Comparison of ENCODE assay signal across 3 worm cellular contexts in genomic region chrIII:7499421-7499902, ce11.
TF ChIP-seq lines count a peak whose summit lies in the region.

TSS of gene C07H6.9 (minus strand) at chrIII:7499471.
TSS of gene sap-140 (plus strand) at chrIII:7499738.

TF ChIP-seq in whole organism, L1 larva, 84 proteins besides CTCF, POLR2A, EP300 and RAD21 (continued from another document and continues in another):
- no peak for TF ChIP-seq alr-1 (tag; optimal IDR thresholded peaks at IDR 0.05; lab: Kevin White, UChicago; ENCODE audit: borderline replicate concordance)
- TF ChIP-seq mab-9 (GFP tag; IDR thresholded peaks at IDR 0.05; lab: Robert Waterston, UW) = 0 out of 2 replicates have a peak, but pooled peaks have one; percentile 45
- peak; percentile 47 for TF ChIP-seq vab-15 (tag; optimal IDR thresholded peaks at IDR 0.05; lab: Kevin White, UChicago)
- no peak for TF ChIP-seq nhr-76 (tag; optimal IDR thresholded peaks at IDR 0.05; lab: Kevin White, UChicago)
- TF ChIP-seq unc-86 (tag; optimal IDR thresholded peaks at IDR 0.05; lab: Kevin White, UChicago) = peak; percentile 79
- peak; percentile 48 for TF ChIP-seq aha-1 (tag; optimal IDR thresholded peaks at IDR 0.05; lab: Kevin White, UChicago)
- no peak for TF ChIP-seq ceh-90 (tag; optimal IDR thresholded peaks at IDR 0.05; lab: Kevin White, UChicago)
- TF ChIP-seq mef-2 (tag; optimal IDR thresholded peaks at IDR 0.05; lab: Kevin White, UChicago) = peak; percentile 46
- TF ChIP-seq tbx-2 (tag; optimal IDR thresholded peaks at IDR 0.05; lab: Kevin White, UChicago) = peak; percentile 84
- TF ChIP-seq F16B12.6 (tag; optimal IDR thresholded peaks at IDR 0.05; lab: Kevin White, UChicago) = peak; percentile 64
- no peak for TF ChIP-seq nhr-28 (tag; optimal IDR thresholded peaks at IDR 0.05; lab: Kevin White, UChicago)
- no peak for TF ChIP-seq ets-5 (GFP tag; IDR thresholded peaks at IDR 0.05; lab: Robert Waterston, UW)
- TF ChIP-seq nhr-77 (tag; optimal IDR thresholded peaks at IDR 0.05; lab: Kevin White, UChicago) = peak; percentile 70
- no peak for TF ChIP-seq C34B4.2 (tag; optimal IDR thresholded peaks at IDR 0.05; lab: Kevin White, UChicago)
- no peak for TF ChIP-seq hlh-4 (tag; optimal IDR thresholded peaks at IDR 0.05; lab: Kevin White, UChicago)
- TF ChIP-seq fos-1 (tag; optimal IDR thresholded peaks at IDR 0.05; lab: Kevin White, UChicago) = peak; percentile 24
- TF ChIP-seq nhr-11 (tag; optimal IDR thresholded peaks at IDR 0.05; lab: Kevin White, UChicago) = no peak
- peak; percentile 87 for TF ChIP-seq xbp-1 (tag; optimal IDR thresholded peaks at IDR 0.05; lab: Kevin White, UChicago)
- TF ChIP-seq lin-15B (tag; optimal IDR thresholded peaks at IDR 0.05; lab: Kevin White, UChicago) = peak; percentile 73
- peak; percentile 88 for TF ChIP-seq nhr-20 (tag; optimal IDR thresholded peaks at IDR 0.05; lab: Kevin White, UChicago)
- peak; percentile 77 to 90 (median 82) for TF ChIP-seq ceh-82 (tag; optimal IDR thresholded peaks at IDR 0.05; lab: Kevin White, UChicago)
- TF ChIP-seq skn-1 (tag; optimal IDR thresholded peaks at IDR 0.05; lab: Kevin White, UChicago) = peak; percentile 52
- TF ChIP-seq ces-1 (GFP tag; optimal IDR thresholded peaks at IDR 0.05; lab: Kevin White, UChicago) = no peak
- peak; percentile 16 for TF ChIP-seq fkh-10 (GFP tag; optimal IDR thresholded peaks at IDR 0.05; lab: Kevin White, UChicago)
- TF ChIP-seq swsn-7 (tag; optimal IDR thresholded peaks at IDR 0.05; lab: Kevin White, UChicago) = peak; percentile 86
- peak; percentile 3 for TF ChIP-seq ztf-4 (tag; optimal IDR thresholded peaks at IDR 0.05; lab: Kevin White, UChicago)
- peak; percentile 64 for TF ChIP-seq sox-4 (tag; optimal IDR thresholded peaks at IDR 0.05; lab: Kevin White, UChicago)
- no peak for TF ChIP-seq pag-3 (tag; optimal IDR thresholded peaks at IDR 0.05; lab: Kevin White, UChicago; ENCODE audit: borderline replicate concordance, insufficient read depth)
- TF ChIP-seq nhr-90 (tag; optimal IDR thresholded peaks at IDR 0.05; lab: Kevin White, UChicago; ENCODE audit: poor library complexity) = peak; percentile 85
- TF ChIP-seq unc-62 (GFP tag; optimal IDR thresholded peaks at IDR 0.05; lab: Kevin White, UChicago) = no peak
- TF ChIP-seq lin-35 (GFP tag; optimal IDR thresholded peaks at IDR 0.05; lab: Kevin White, UChicago) = peak; percentile 92 to 96
- TF ChIP-seq C04F5.9 (tag; optimal IDR thresholded peaks at IDR 0.05; lab: Kevin White, UChicago) = peak; percentile 51
- no peak for TF ChIP-seq ama-1 (optimal IDR thresholded peaks at IDR 0.05; lab: Kevin White, UChicago)
- TF ChIP-seq egl-13 (tag; optimal IDR thresholded peaks at IDR 0.05; lab: Kevin White, UChicago) = peak; percentile 67
- TF ChIP-seq hlh-17 (GFP tag; optimal IDR thresholded peaks at IDR 0.05; lab: Kevin White, UChicago; ENCODE audit: borderline replicate concordance) = no peak
- no peak for TF ChIP-seq zag-1 (tag; optimal IDR thresholded peaks at IDR 0.05; lab: Kevin White, UChicago)
- peak; percentile 92 for TF ChIP-seq nhr-71 (tag; optimal IDR thresholded peaks at IDR 0.05; lab: Kevin White, UChicago)
- TF ChIP-seq dpl-1 (GFP tag; optimal IDR thresholded peaks at IDR 0.05; lab: Kevin White, UChicago) = peak; percentile 93 to 96 (median 95)
- TF ChIP-seq sptf-1 (tag; optimal IDR thresholded peaks at IDR 0.05; lab: Kevin White, UChicago) = no peak
- TF ChIP-seq efl-3 (GFP tag; optimal IDR thresholded peaks at IDR 0.05; lab: Kevin White, UChicago) = no peak
- TF ChIP-seq zip-4 (GFP tag; optimal IDR thresholded peaks at IDR 0.05; lab: Kevin White, UChicago) = peak; percentile 35
- TF ChIP-seq elt-2 (tag; optimal IDR thresholded peaks at IDR 0.05; lab: Kevin White, UChicago) = peak; percentile 27
- TF ChIP-seq hpl-2 (GFP tag; optimal IDR thresholded peaks at IDR 0.05; lab: Kevin White, UChicago) = no peak

TF ChIP-seq in whole organism, L3 larva, 47 proteins besides CTCF, POLR2A, EP300 and RAD21 (continued from another document):
- TF ChIP-seq ztf-4 (tag; optimal IDR thresholded peaks at IDR 0.05; lab: Kevin White, UChicago) (no peak), mdl-1 (tag; optimal IDR thresholded peaks at IDR 0.05; lab: Kevin White, UChicago) (no peak), nhr-25 (tag; optimal IDR thresholded peaks at IDR 0.05; lab: Kevin White, UChicago) (peak; percentile 53), ceh-82 (tag; optimal IDR thresholded peaks at IDR 0.05; lab: Kevin White, UChicago) (no peak), pqm-1 (tag; optimal IDR thresholded peaks at IDR 0.05; lab: Kevin White, UChicago) (peak; percentile 5), elt-1 (tag; optimal IDR thresholded peaks at IDR 0.05; lab: Kevin White, UChicago) (no peak), snpc-4 (tag; optimal IDR thresholded peaks at IDR 0.05; lab: Kevin White, UChicago) (peak; percentile 77), egl-27 (tag; optimal IDR thresholded peaks at IDR 0.05; lab: Kevin White, UChicago) (no peak), tbx-2 (tag; optimal IDR thresholded peaks at IDR 0.05; lab: Kevin White, UChicago) (peak; percentile 51), ceh-28 (tag; optimal IDR thresholded peaks at IDR 0.05; lab: Kevin White, UChicago) (peak; percentile 13), elt-3 (tag; optimal IDR thresholded peaks at IDR 0.05; lab: Kevin White, UChicago) (no peak), ceh-16 (tag; optimal IDR thresholded peaks at IDR 0.05; lab: Kevin White, UChicago) (no peak), lin-39 (tag; optimal IDR thresholded peaks at IDR 0.05; lab: Kevin White, UChicago) (peak; percentile 36), nhr-43 (tag; optimal IDR thresholded peaks at IDR 0.05; lab: Kevin White, UChicago; ENCODE audit: poor library complexity, severe bottlenecking) (peak; percentile 56), ama-1 (optimal IDR thresholded peaks at IDR 0.05; lab: Kevin White, UChicago) (no peak), nhr-11 (tag; optimal IDR thresholded peaks at IDR 0.05; lab: Kevin White, UChicago) (no peak), nhr-77 (tag; optimal IDR thresholded peaks at IDR 0.05; lab: Kevin White, UChicago) (no peak), nhr-12 (tag; optimal IDR thresholded peaks at IDR 0.05; lab: Kevin White, UChicago) (no peak), aly-2 (tag; optimal IDR thresholded peaks at IDR 0.05; lab: Kevin White, UChicago) (no peak), jun-1 (tag; optimal IDR thresholded peaks at IDR 0.05; lab: Kevin White, UChicago) (peak; percentile 31), egl-5 (tag; optimal IDR thresholded peaks at IDR 0.05; lab: Kevin White, UChicago) (no peak), R02D3.7 (tag; optimal IDR thresholded peaks at IDR 0.05; lab: Kevin White, UChicago) (peak; percentile 60), nhr-237 (tag; optimal IDR thresholded peaks at IDR 0.05; lab: Kevin White, UChicago) (no peak), nhr-23 (tag; optimal IDR thresholded peaks at IDR 0.05; lab: Kevin White, UChicago) (peak; percentile 87), nfya-1 (tag; optimal IDR thresholded peaks at IDR 0.05; lab: Kevin White, UChicago; ENCODE audit: insufficient read depth) (peak; percentile 84), fos-1 (tag; optimal IDR thresholded peaks at IDR 0.05; lab: Kevin White, UChicago) (no peak), unc-62 (GFP tag; optimal IDR thresholded peaks at IDR 0.05; lab: Kevin White, UChicago) (no peak)

TF ChIP-seq in whole organism, young adult, 124 proteins besides CTCF, POLR2A, EP300 and RAD21 (continued from another document):
- TF ChIP-seq Y53G8AR.9 (GFP tag; conservative IDR thresholded peaks at IDR 0.05; lab: Robert Waterston, UW) (peak; percentile 83; the same call in 1 of the 2 replicates), ccch-3 (GFP tag; optimal IDR thresholded peaks at IDR 0.05; lab: Kevin White, UChicago) (no peak), madf-3 (GFP tag; IDR thresholded peaks at IDR 0.05; lab: Robert Waterston, UW) (peak; percentile 72; the same call in 1 of the 2 replicates), attf-5 (GFP tag; optimal IDR thresholded peaks at IDR 0.05; lab: Kevin White, UChicago) (peak; percentile 67), madf-6 (GFP tag; IDR thresholded peaks at IDR 0.05; lab: Robert Waterston, UW) (peak; percentile 62), nhr-120 (GFP tag; IDR thresholded peaks at IDR 0.05; lab: Robert Waterston, UW) (no peak), nhr-80 (tag; optimal IDR thresholded peaks at IDR 0.05; lab: Kevin White, UChicago) (peak; percentile 10), sdz-38 (tag; optimal IDR thresholded peaks at IDR 0.05; lab: Kevin White, UChicago) (no peak)
